Fruit fly (Drosophila melanogaster) whole organism, pupa: Measurements from ENCODE around the gene Dr.

Source experiments
- CG10348 ChIP-seq: fragments of 200-800 bp; sonication (Bioruptor generic); IDR thresholded peaks from 2 replicates; pipeline ENCODE4 v1.3.6; 2022; ENCODE audit warnings: missing biosample characterization, missing genetic modification characterization
- CG12605 ChIP-seq: fragments of 200-800 bp; sonication (Bioruptor generic); IDR thresholded peaks from 2 replicates; pipeline ENCODE4 v1.3.6; 2022; ENCODE audit warnings: missing biosample characterization, missing genetic modification characterization
- CG13204 ChIP-seq: fragments of 200-800 bp; sonication (Bioruptor generic); optimal IDR thresholded peaks from 2 replicates; lab custom pipeline; 2018; ENCODE audit warnings: missing biosample characterization, mild to moderate bottlenecking, missing genetic modification characterization, moderate library complexity
- CG14655 ChIP-seq: fragments of 200-800 bp; sonication (Bioruptor generic); optimal IDR thresholded peaks from 3 replicates; lab custom pipeline; 2017; ENCODE audit warnings: mild to moderate bottlenecking, missing biosample characterization, missing genetic modification reagents, missing genetic modification characterization
- CG15710 ChIP-seq: fragments of 200-800 bp; sonication (Bioruptor generic); optimal IDR thresholded peaks from 2 replicates; lab custom pipeline; 2018; ENCODE audit warnings: missing biosample characterization, mild to moderate bottlenecking, missing genetic modification characterization, moderate library complexity
- CG17806 ChIP-seq: fragments of 200-800 bp; sonication (Bioruptor generic); optimal IDR thresholded peaks from 2 replicates; lab custom pipeline; 2018; ENCODE audit warnings: missing biosample characterization, mild to moderate bottlenecking, missing genetic modification characterization, moderate library complexity
- CG32121 ChIP-seq: fragments of 200-800 bp; sonication (Bioruptor generic); IDR thresholded peaks from 2 replicates; pipeline ENCODE4 v1.3.6; 2022; ENCODE audit warnings: missing biosample characterization, missing genetic modification characterization
- CG34367 ChIP-seq: fragments of 200-800 bp; sonication (Bioruptor generic); optimal IDR thresholded peaks from 2 replicates; lab custom pipeline; 2018; ENCODE audit warnings: missing biosample characterization, mild to moderate bottlenecking, missing genetic modification characterization
- CG4496 ChIP-seq: fragments of 200-800 bp; sonication (Bioruptor generic); IDR thresholded peaks from 3 replicates; pipeline ENCODE4 v1.3.6; 2022; ENCODE audit warnings: missing biosample characterization, missing genetic modification characterization
- CG8159 ChIP-seq: fragments of 200-800 bp; sonication (Bioruptor generic); optimal IDR thresholded peaks from 3 replicates; lab custom pipeline; 2018; ENCODE audit warnings: missing biosample characterization, mild to moderate bottlenecking, missing genetic modification characterization, moderate library complexity
- CG8301 ChIP-seq: fragments of 200-800 bp; sonication (Bioruptor generic); optimal IDR thresholded peaks from 2 replicates; lab custom pipeline; 2018; ENCODE audit warnings: missing biosample characterization, mild to moderate bottlenecking, missing genetic modification characterization
- CG9948 ChIP-seq: fragments of 200-800 bp; sonication (Bioruptor generic); optimal IDR thresholded peaks from 2 replicates; lab custom pipeline; 2018; ENCODE audit warnings: missing biosample characterization, mild to moderate bottlenecking, missing genetic modification characterization, moderate library complexity
- D1 ChIP-seq: fragments of 200-800 bp; sonication (Bioruptor generic); optimal IDR thresholded peaks from 2 replicates; lab custom pipeline; 2018; ENCODE audit warnings: missing biosample characterization, mild to moderate bottlenecking, missing genetic modification characterization, moderate library complexity
- EcR ChIP-seq: fragments of 200-800 bp; sonication (Bioruptor generic); optimal IDR thresholded peaks from 3 replicates; lab custom pipeline; 2019; ENCODE audit warnings: missing biosample characterization, missing genetic modification characterization, mild to moderate bottlenecking, moderate library complexity, missing genetic modification reagents
- Ets98B ChIP-seq: fragments of 200-800 bp; sonication (Bioruptor generic); IDR thresholded peaks from 2 replicates; pipeline ENCODE4 v1.3.6; 2022; ENCODE audit warnings: missing biosample characterization, missing genetic modification characterization
- Pif1A ChIP-seq: fragments of 200-800 bp; sonication (Bioruptor generic); optimal IDR thresholded peaks from 3 replicates; lab custom pipeline; 2016; ENCODE audit warnings: missing biosample characterization, missing genetic modification characterization
- Pif1B ChIP-seq: fragments of 200-800 bp; sonication (Bioruptor generic); optimal IDR thresholded peaks from 3 replicates; lab custom pipeline; 2016; ENCODE audit warnings: missing biosample characterization, missing genetic modification characterization
- Snoo ChIP-seq: fragments of 200-800 bp; sonication (Bioruptor generic); optimal IDR thresholded peaks from 3 replicates; lab custom pipeline; 2017; ENCODE audit warnings: missing biosample characterization, mild to moderate bottlenecking, missing genetic modification characterization, inconsistent platforms
- fd96Ca ChIP-seq: fragments of 200-800 bp; sonication (Bioruptor generic); IDR thresholded peaks from 3 replicates; pipeline ENCODE4 v1.3.6; 2022; ENCODE audit warnings: missing biosample characterization, missing genetic modification characterization
- gl ChIP-seq: fragments of 200-800 bp; sonication (Bioruptor generic); optimal IDR thresholded peaks from 2 replicates; lab custom pipeline; 2018; ENCODE audit warnings: missing biosample characterization, mild to moderate bottlenecking, missing genetic modification characterization
- rn ChIP-seq: fragments of 200-800 bp; sonication (Bioruptor generic); IDR thresholded peaks from 2 replicates; pipeline ENCODE4 v1.3.6; 2022; ENCODE audit warnings: missing biosample characterization, missing genetic modification characterization

Dr gene

dm6 chr3R:29550735-29551134 is 5.5 kb upstream of the Dr start:
- TF ChIP-seq CG34367 (tag; lab: Kevin White, UChicago) = no peak

DNA sequence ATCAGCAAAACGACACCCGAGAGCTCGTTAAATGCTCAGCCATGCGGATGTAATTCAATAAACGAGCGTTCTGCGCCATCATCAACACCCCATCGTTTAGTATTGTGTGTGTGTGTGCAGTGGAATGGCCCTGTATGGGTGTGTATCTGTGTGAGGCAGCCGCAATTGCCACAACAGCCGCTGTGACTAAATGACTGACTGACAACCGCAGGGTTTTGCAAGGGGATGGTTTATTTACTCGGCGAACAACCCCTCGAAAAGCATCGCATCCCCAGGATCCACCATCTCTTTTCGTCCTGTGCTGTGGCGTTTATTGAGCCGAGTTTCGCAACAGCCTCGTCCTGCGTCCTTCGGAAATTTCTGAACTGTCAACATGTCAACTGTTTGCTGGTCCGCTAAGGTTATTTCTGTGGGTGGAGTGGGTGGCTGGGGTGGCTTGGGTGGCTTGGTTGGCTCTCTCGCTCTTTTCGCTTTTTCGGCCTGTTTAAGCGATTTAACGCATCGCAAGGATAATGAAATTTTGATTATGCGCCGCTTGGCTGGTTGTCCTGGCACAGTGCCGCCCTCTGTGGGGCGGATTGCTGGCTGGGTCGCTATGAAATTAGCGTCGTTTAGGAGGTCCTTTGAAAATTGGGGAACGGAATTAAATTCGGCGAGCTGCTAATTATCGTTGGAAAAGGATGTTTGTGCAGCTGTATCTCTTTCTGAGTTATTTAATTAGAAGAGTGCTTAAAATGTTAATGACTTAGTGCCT is 3.2 kb upstream of the Dr start:
- TF ChIP-seq rn (no peak), CG10348 (GFP tag; lab: Robert Waterston, UW) (no peak), CG14655 (GFP tag; lab: Kevin White, UChicago) (no peak), CG15710 (tag; lab: Kevin White, UChicago) (no peak), D1 (tag; lab: Kevin White, UChicago) (no peak), CG4496 (GFP tag; lab: Robert Waterston, UW) (no peak), Snoo (tag; lab: Kevin White, UChicago) (no peak), CG17806 (no peak)

DNA sequence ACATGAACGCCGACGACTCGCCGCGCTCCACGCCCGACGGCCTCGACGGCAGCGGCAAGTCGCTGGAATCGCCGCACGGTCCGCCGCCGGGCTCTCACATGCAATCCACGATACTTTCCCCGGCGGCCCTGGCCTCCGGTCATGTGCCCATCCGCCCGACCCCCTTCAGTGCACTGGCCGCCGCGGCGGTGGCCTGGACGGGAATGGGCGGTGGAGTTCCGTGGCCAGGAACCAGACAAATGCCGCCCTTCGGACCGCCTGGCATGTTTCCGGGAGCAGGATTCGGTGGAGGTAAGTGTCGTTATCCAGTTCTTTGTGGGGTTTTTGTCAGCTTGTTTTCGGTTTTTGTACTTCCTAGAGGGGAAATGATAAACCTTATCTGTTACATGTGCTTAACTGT is 1.4 kb downstream of the Dr start:
- TF ChIP-seq CG13204 (GFP tag; lab: Kevin White, UChicago) (no peak), CG10348 (GFP tag; lab: Robert Waterston, UW) (no peak), CG17806 (no peak), CG9948 (no peak), CG34367 (tag; lab: Kevin White, UChicago) (no peak), CG8159 (tag; lab: Kevin White, UChicago) (no peak)

DNA sequence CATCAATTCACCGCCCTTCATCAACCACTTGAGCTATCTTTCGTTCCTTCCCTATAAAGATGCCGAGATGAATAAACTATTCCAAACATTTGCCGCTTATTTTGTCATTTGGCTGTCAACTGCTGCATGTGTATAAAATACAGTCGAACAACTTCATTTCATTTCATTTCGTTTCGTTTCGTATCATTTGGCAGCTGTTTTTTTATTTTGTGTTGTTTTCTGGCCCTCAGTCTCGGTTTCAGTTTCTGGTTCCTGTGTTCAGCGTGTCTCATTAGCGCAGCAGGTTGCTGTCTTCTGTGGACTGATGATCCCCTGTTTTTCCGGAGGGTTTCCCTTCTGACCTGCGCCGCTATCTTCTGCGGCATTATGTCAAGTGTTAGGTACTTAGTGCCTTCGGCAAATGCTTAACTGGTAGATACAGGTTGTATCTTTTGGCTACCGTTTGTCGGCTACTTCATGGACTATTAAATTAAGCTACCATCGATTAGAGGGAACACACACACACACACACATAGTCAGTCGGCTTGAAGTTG is 3.3 kb downstream of the Dr start:
- TF ChIP-seq CG13204 (GFP tag; lab: Kevin White, UChicago) (no peak), CG9948 (no peak), fd96Ca (GFP tag; lab: Robert Waterston, UW) (no peak), CG15710 (tag; lab: Kevin White, UChicago) (no peak), CG17806 (no peak), gl (tag; lab: Kevin White, UChicago) (no peak), CG12605 (GFP tag; lab: Robert Waterston, UW) (no peak), Ets98B (no peak), CG8159 (tag; lab: Kevin White, UChicago) (no peak), CG32121 (no peak), CG34367 (tag; lab: Kevin White, UChicago) (no peak), CG10348 (GFP tag; lab: Robert Waterston, UW) (no peak), D1 (tag; lab: Kevin White, UChicago) (no peak), Pif1B (GFP tag; lab: Kevin White, UChicago) (no peak), Pif1A (GFP tag; lab: Kevin White, UChicago) (no peak)

- TF ChIP-seq CG14655 (GFP tag; lab: Kevin White, UChicago) = no peak
- no peak for TF ChIP-seq EcR (GFP tag; lab: Kevin White, UChicago)
- no peak for TF ChIP-seq CG8159 (tag; lab: Kevin White, UChicago)
- no peak for TF ChIP-seq fd96Ca (GFP tag; lab: Robert Waterston, UW)
- TF ChIP-seq Pif1A (GFP tag; lab: Kevin White, UChicago) = no peak
- no peak for TF ChIP-seq gl (tag; lab: Kevin White, UChicago)
- no peak for TF ChIP-seq CG10348 (GFP tag; lab: Robert Waterston, UW)
- TF ChIP-seq CG15710 (tag; lab: Kevin White, UChicago) = no peak
- no peak for TF ChIP-seq CG17806
- no peak for TF ChIP-seq Snoo (tag; lab: Kevin White, UChicago)
- TF ChIP-seq CG8301 = no peak
- TF ChIP-seq CG9948 = no peak
- no peak for TF ChIP-seq D1 (tag; lab: Kevin White, UChicago)
- TF ChIP-seq CG34367 (tag; lab: Kevin White, UChicago) = no peak
- TF ChIP-seq rn = no peak
- no peak for TF ChIP-seq CG32121
- TF ChIP-seq CG12605 (GFP tag; lab: Robert Waterston, UW) = no peak
- no peak for TF ChIP-seq Ets98B
- no peak for TF ChIP-seq Pif1B (GFP tag; lab: Kevin White, UChicago)
- no peak for TF ChIP-seq CG4496 (GFP tag; lab: Robert Waterston, UW)
Measured at dm6 chr3R:29560418-29560817, 4.2 kb downstream of the Dr start.

DNA sequence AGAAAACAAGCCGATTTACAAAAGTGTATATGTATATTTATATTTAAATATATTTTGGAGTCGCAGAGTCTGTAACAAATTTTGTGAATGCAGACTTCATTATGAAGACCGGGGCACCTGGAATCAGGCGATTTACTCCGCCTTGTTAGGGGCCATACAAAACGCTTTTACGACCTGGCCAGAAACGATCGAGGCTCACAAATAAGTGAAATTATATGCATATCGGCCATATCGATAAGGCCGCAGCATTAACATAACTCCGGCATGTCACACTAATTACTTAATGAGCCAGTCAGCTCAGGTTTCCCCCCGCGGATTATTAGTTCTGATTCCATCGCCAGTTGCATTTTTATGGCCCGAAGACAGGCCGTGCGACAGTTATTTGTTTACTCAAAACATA is 6.4 kb downstream of the Dr start:
- TF ChIP-seq CG4496 (GFP tag; lab: Robert Waterston, UW) (no peak), Pif1A (GFP tag; lab: Kevin White, UChicago) (no peak), CG15710 (tag; lab: Kevin White, UChicago) (no peak), CG10348 (GFP tag; lab: Robert Waterston, UW) (no peak)
- TF ChIP-seq, all 21 proteins: peak for 0

DNA sequence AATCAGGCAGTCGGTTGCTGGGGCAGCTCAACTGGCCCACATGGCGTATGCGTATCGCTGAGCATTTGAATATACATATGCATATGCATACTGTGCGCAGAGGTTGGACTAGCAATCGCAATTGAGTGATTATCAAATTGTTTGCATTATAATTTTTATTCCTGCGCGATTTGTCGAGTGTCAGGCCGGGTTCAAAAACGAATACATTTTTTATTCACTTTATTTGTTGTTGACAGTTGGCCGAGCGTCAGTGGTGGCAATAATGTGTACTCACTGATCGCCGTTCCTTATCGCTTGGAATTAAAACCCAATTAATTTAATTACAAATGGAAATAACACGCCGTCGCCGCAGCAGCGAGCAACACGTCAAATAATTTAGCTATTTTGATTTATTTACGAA is 9.6 kb downstream of the Dr start:
- TF ChIP-seq CG8159 (tag; lab: Kevin White, UChicago) (no peak), CG4496 (GFP tag; lab: Robert Waterston, UW) (0 out of 3 replicates have a peak, but pooled peaks have one; percentile 14), CG10348 (GFP tag; lab: Robert Waterston, UW) (no peak)
